Worm (Caenorhabditis elegans) whole organism, early embryonic: ENCODE data around the gene srt-31.

Experiments used
- B0310.2 ChIP-seq: sonication (generic microtip); optimal IDR thresholded peaks from 2 replicates; lab custom pipeline; 2016; ENCODE audit warnings: mild to moderate bottlenecking, missing genetic modification characterization, missing compliant biosample characterization
- ama-1 ChIP-seq: fragments of 150-350 bp; optimal IDR thresholded peaks from 2 replicates; lab custom pipeline; 2014
- ceh-36 ChIP-seq: sonication (generic microtip); optimal IDR thresholded peaks from 2 replicates; lab custom pipeline; 2016; ENCODE audit warnings: missing genetic modification characterization, inconsistent platforms, missing compliant biosample characterization

DNA sequence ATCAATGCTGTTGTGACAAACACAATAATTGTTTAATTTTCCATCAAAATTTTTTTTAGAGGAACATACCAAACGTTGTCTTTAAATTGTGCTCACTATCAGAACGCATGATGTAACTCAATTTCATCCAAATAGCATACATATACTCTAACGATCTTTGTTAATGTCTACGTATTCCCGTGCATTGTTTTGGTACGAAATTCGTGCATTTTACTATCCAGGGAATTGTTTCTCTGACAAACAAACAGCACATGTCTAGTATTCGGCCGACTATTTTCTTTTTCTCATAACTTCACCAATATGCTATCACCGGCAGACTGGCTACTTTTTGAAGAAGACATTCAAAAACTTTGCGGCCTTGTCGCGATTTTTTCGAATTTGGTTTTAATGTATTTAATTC, 18.7 kb downstream of the srt-31 start, which contains the start of gene str-196:
- TF ChIP-seq B0310.2 (tag; lab: Kevin White, UChicago) (no peak), ama-1 (lab: Kevin White, UChicago) (no peak), ceh-36 (no peak)
